Worm (Caenorhabditis elegans) whole organism, L3 larva: ENCODE results near the gene rad-50.

Experiments used
- R02D3.7 ChIP-seq: fragments of 150-350 bp; optimal IDR thresholded peaks from 2 replicates; lab custom pipeline; 2014; ENCODE audit warnings: missing biosample characterization, missing genetic modification characterization
- ZK546.5 ChIP-seq: sonication (generic microtip); optimal IDR thresholded peaks from 2 replicates; lab custom pipeline; 2017; ENCODE audit warnings: missing biosample characterization, missing genetic modification characterization
- aly-2 ChIP-seq: fragments of 150-350 bp; optimal IDR thresholded peaks from 2 replicates; lab custom pipeline; 2014; ENCODE audit warnings: missing biosample characterization, missing genetic modification characterization
- ama-1 ChIP-seq: fragments of 150-350 bp; optimal IDR thresholded peaks from 2 replicates; lab custom pipeline; 2018
- ceh-16 ChIP-seq: sonication (generic microtip); optimal IDR thresholded peaks from 2 replicates; lab custom pipeline; 2017; ENCODE audit warnings: missing biosample characterization, missing genetic modification characterization
- ceh-28 ChIP-seq: fragments of 150-350 bp; optimal IDR thresholded peaks from 2 replicates; lab custom pipeline; 2014; ENCODE audit warnings: missing biosample characterization, missing genetic modification reagents, missing genetic modification characterization
- ceh-82 ChIP-seq: fragments of 150-350 bp; optimal IDR thresholded peaks from 2 replicates; lab custom pipeline; 2014; ENCODE audit warnings: missing biosample characterization, missing genetic modification characterization
- ceh-9 ChIP-seq: sonication (generic microtip); optimal IDR thresholded peaks from 2 replicates; lab custom pipeline; 2018; ENCODE audit warnings: missing biosample characterization, missing genetic modification characterization
- daf-12 ChIP-seq: fragments of 150-350 bp; optimal IDR thresholded peaks from 2 replicates; lab custom pipeline; 2014; ENCODE audit warnings: missing biosample characterization, missing genetic modification reagents, missing genetic modification characterization
- egl-27 ChIP-seq: sonication (generic microtip); optimal IDR thresholded peaks from 4 replicates; lab custom pipeline; 2017; ENCODE audit warnings: missing biosample characterization, missing genetic modification reagents, missing genetic modification characterization
- egl-5 ChIP-seq: fragments of 150-350 bp; optimal IDR thresholded peaks from 2 replicates; lab custom pipeline; 2017; ENCODE audit warnings: missing biosample characterization, missing genetic modification reagents, missing genetic modification characterization, inconsistent platforms
- elt-1 ChIP-seq: fragments of 150-350 bp; optimal IDR thresholded peaks from 2 replicates; lab custom pipeline; 2014; ENCODE audit warnings: missing biosample characterization, missing genetic modification characterization
- elt-2 ChIP-seq: sonication (generic microtip); optimal IDR thresholded peaks from 2 replicates; lab custom pipeline; 2016; ENCODE audit warnings: missing genetic modification reagents, mild to moderate bottlenecking, missing genetic modification characterization, missing compliant biosample characterization
- elt-3 ChIP-seq, 3 experiments: fragments of 150-350 bp in 1 of 3; sonication (generic microtip) in 2 of 3; optimal IDR thresholded peaks; 2 replicates in 2 of 3; 4 replicates in 1 of 3; lab custom pipeline; 2014 to 2017; ENCODE audit warnings: missing biosample characterization in 3 of 3, missing genetic modification characterization in 3 of 3
- eor-1 ChIP-seq, 2 experiments: fragments of 150-350 bp; optimal IDR thresholded peaks; 2 replicates each; lab custom pipeline; 2014 to 2018; ENCODE audit warnings: missing biosample characterization in 2 of 2, missing genetic modification characterization in 2 of 2
- fkh-10 ChIP-seq: sonication (generic microtip); optimal IDR thresholded peaks from 2 replicates; lab custom pipeline; 2017; ENCODE audit warnings: missing biosample characterization, missing genetic modification reagents, missing genetic modification characterization
- fkh-2 ChIP-seq: fragments of 150-350 bp; optimal IDR thresholded peaks from 2 replicates; lab custom pipeline; 2014; ENCODE audit warnings: missing biosample characterization, missing genetic modification reagents, missing genetic modification characterization
- fos-1 ChIP-seq: fragments of 150-350 bp; optimal IDR thresholded peaks from 2 replicates; lab custom pipeline; 2014; ENCODE audit warnings: missing biosample characterization, missing genetic modification characterization
- hmg-11 ChIP-seq: sonication (generic microtip); optimal IDR thresholded peaks from 2 replicates; lab custom pipeline; 2016; ENCODE audit warnings: missing genetic modification characterization, missing compliant biosample characterization
- jun-1 ChIP-seq: fragments of 150-350 bp; optimal IDR thresholded peaks from 2 replicates; lab custom pipeline; 2014; ENCODE audit warnings: missing biosample characterization, missing genetic modification reagents, missing genetic modification characterization
- lin-15B ChIP-seq: fragments of 150-350 bp; optimal IDR thresholded peaks from 2 replicates; lab custom pipeline; 2014; ENCODE audit warnings: missing biosample characterization, missing genetic modification characterization
- lin-39 ChIP-seq: fragments of 150-350 bp; optimal IDR thresholded peaks from 2 replicates; lab custom pipeline; 2018; ENCODE audit warnings: missing biosample characterization, missing genetic modification reagents, missing genetic modification characterization
- lsy-12 ChIP-seq: sonication (generic microtip); optimal IDR thresholded peaks from 2 replicates; lab custom pipeline; 2016; ENCODE audit warnings: mild to moderate bottlenecking, missing genetic modification characterization, missing compliant biosample characterization
- mdl-1 ChIP-seq: fragments of 150-350 bp; optimal IDR thresholded peaks from 2 replicates; lab custom pipeline; 2014; ENCODE audit warnings: missing biosample characterization, missing genetic modification characterization
- mml-1 ChIP-seq: fragments of 150-350 bp; sonication (generic microtip); optimal IDR thresholded peaks from 3 replicates; lab custom pipeline; 2014; ENCODE audit warnings: missing biosample characterization, missing genetic modification characterization
- nfya-1 ChIP-seq: sonication (generic microtip); optimal IDR thresholded peaks from 2 replicates; lab custom pipeline; 2017; ENCODE audit warnings: missing genetic modification characterization, mild to moderate bottlenecking, missing compliant biosample characterization, antibody characterized with exemption, moderate library complexity; ENCODE audit not compliant: insufficient read depth
- nhr-11 ChIP-seq: fragments of 150-350 bp; optimal IDR thresholded peaks from 2 replicates; lab custom pipeline; 2014; ENCODE audit warnings: missing biosample characterization, missing genetic modification characterization
- nhr-12 ChIP-seq: fragments of 150-350 bp; optimal IDR thresholded peaks from 2 replicates; lab custom pipeline; 2014; ENCODE audit warnings: missing biosample characterization, missing genetic modification characterization
- nhr-23 ChIP-seq: fragments of 150-350 bp; optimal IDR thresholded peaks from 2 replicates; lab custom pipeline; 2014; ENCODE audit warnings: missing biosample characterization, missing genetic modification reagents, missing genetic modification characterization
- nhr-237 ChIP-seq: fragments of 150-350 bp; optimal IDR thresholded peaks from 2 replicates; lab custom pipeline; 2014; ENCODE audit warnings: missing biosample characterization, missing genetic modification characterization
- nhr-25 ChIP-seq: sonication (generic microtip); optimal IDR thresholded peaks from 2 replicates; lab custom pipeline; 2017; ENCODE audit warnings: missing biosample characterization, missing genetic modification characterization
- nhr-28 ChIP-seq: fragments of 150-350 bp; optimal IDR thresholded peaks from 2 replicates; lab custom pipeline; 2014; ENCODE audit warnings: missing biosample characterization, missing genetic modification characterization
- nhr-43 ChIP-seq: sonication (generic microtip); optimal IDR thresholded peaks from 2 replicates; lab custom pipeline; 2016; ENCODE audit warnings: mild to moderate bottlenecking, missing genetic modification characterization, missing compliant biosample characterization; ENCODE audit not compliant: poor library complexity, severe bottlenecking
- nhr-67 ChIP-seq: fragments of 150-350 bp; optimal IDR thresholded peaks from 2 replicates; lab custom pipeline; 2014; ENCODE audit warnings: missing biosample characterization, missing genetic modification characterization
- nhr-76 ChIP-seq: fragments of 150-350 bp; sonication (generic microtip); optimal IDR thresholded peaks from 5 replicates; lab custom pipeline; 2014; ENCODE audit warnings: missing biosample characterization, missing genetic modification characterization
- nhr-77 ChIP-seq: fragments of 150-350 bp; optimal IDR thresholded peaks from 2 replicates; lab custom pipeline; 2014; ENCODE audit warnings: missing biosample characterization, missing genetic modification characterization
- pha-4 ChIP-seq: fragments of 150-350 bp; optimal IDR thresholded peaks from 2 replicates; lab custom pipeline; 2014; ENCODE audit warnings: missing biosample characterization, missing genetic modification reagents, missing genetic modification characterization
- pqm-1 ChIP-seq: fragments of 150-350 bp; optimal IDR thresholded peaks from 2 replicates; lab custom pipeline; 2017; ENCODE audit warnings: missing biosample characterization, missing genetic modification characterization, inconsistent platforms
- sea-2 ChIP-seq: fragments of 150-350 bp; sonication (generic microtip); optimal IDR thresholded peaks from 4 replicates; lab custom pipeline; 2014; ENCODE audit warnings: missing biosample characterization, missing genetic modification reagents, missing genetic modification characterization
- skn-1 ChIP-seq: fragments of 150-350 bp; optimal IDR thresholded peaks from 2 replicates; lab custom pipeline; 2014; ENCODE audit warnings: missing biosample characterization, missing genetic modification characterization
- snpc-4 ChIP-seq: fragments of 150-350 bp; optimal IDR thresholded peaks from 2 replicates; lab custom pipeline; 2014; ENCODE audit warnings: missing biosample characterization, missing genetic modification characterization
- tbx-2 ChIP-seq: sonication (generic microtip); optimal IDR thresholded peaks from 2 replicates; lab custom pipeline; 2016; ENCODE audit warnings: mild to moderate bottlenecking, missing genetic modification characterization, missing compliant biosample characterization
- unc-39 ChIP-seq: sonication (generic microtip); optimal IDR thresholded peaks from 4 replicates; lab custom pipeline; 2017; ENCODE audit warnings: missing biosample characterization, missing genetic modification characterization
- unc-62 ChIP-seq: fragments of 150-350 bp; sonication (generic microtip); optimal IDR thresholded peaks from 4 replicates; lab custom pipeline; 2014; ENCODE audit warnings: missing biosample characterization, missing genetic modification reagents, missing genetic modification characterization
- zag-1 ChIP-seq: fragments of 150-350 bp; optimal IDR thresholded peaks from 2 replicates; lab custom pipeline; 2014; ENCODE audit warnings: missing biosample characterization, missing genetic modification characterization
- ztf-11 ChIP-seq: fragments of 150-350 bp; optimal IDR thresholded peaks from 2 replicates; lab custom pipeline; 2014; ENCODE audit warnings: missing biosample characterization, missing genetic modification characterization
- ztf-4 ChIP-seq: fragments of 150-350 bp; optimal IDR thresholded peaks from 2 replicates; lab custom pipeline; 2014; ENCODE audit warnings: missing biosample characterization, missing genetic modification characterization

rad-50 gene

DNA sequence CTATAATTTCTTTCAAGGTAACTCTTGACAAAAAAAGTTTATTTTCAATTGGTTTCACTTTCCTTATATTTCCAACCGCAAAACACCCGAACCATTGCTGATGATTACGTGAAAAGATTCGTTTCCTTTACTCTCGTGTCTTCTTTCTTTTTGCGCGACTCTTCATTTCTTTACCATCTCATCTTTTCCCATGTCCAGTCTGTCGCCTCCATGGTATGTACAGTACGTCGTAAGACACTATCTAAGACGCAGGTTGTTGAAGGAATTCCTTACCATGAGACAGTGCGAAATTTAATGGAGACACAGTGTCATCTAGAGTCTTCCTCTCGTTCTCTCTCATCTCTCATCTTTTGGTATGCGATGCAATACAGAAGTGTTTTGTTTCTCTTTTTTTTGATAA is 54.7 kb downstream of the rad-50 start:
- TF ChIP-seq mml-1 (tag; lab: Kevin White, UChicago) (no peak), nhr-67 (no peak), ceh-82 (tag; lab: Kevin White, UChicago) (no peak), R02D3.7 (tag; lab: Kevin White, UChicago) (peak; percentile 17), pha-4 (tag; lab: Kevin White, UChicago) (peak; percentile 91), lsy-12 (tag; lab: Kevin White, UChicago) (peak; percentile 2), skn-1 (no peak), ceh-16 (tag; lab: Kevin White, UChicago) (no peak), fkh-10 (no peak), elt-3 (tag; optimal IDR thresholded peaks at IDR 0.05; lab: Kevin White, UChicago) (peak in 1 of 3 experiments; percentile 56), nhr-25 (tag; lab: Kevin White, UChicago) (peak; percentile 94), unc-39 (tag; lab: Kevin White, UChicago) (no peak), nhr-43 (tag; lab: Kevin White, UChicago) (peak; percentile 20), nhr-77 (tag; lab: Kevin White, UChicago) (no peak), lin-15B (tag; lab: Kevin White, UChicago) (no peak), tbx-2 (tag; lab: Kevin White, UChicago) (no peak), ceh-28 (tag; lab: Kevin White, UChicago) (peak; percentile 58), nhr-28 (tag; lab: Kevin White, UChicago) (no peak), lin-39 (tag; lab: Kevin White, UChicago) (no peak), egl-27 (tag; lab: Kevin White, UChicago) (peak; percentile 42), pqm-1 (tag; lab: Kevin White, UChicago) (peak; percentile 45), elt-2 (tag; lab: Kevin White, UChicago) (peak; percentile 74), ZK546.5 (tag; lab: Kevin White, UChicago) (no peak), jun-1 (tag; lab: Kevin White, UChicago) (peak; percentile 62), nhr-12 (tag; lab: Kevin White, UChicago) (no peak), fkh-2 (tag; lab: Kevin White, UChicago) (no peak), fos-1 (no peak), eor-1 (tag; optimal IDR thresholded peaks at IDR 0.05; lab: Kevin White, UChicago) (no peak), ztf-11 (tag; lab: Kevin White, UChicago) (no peak), nhr-237 (tag; lab: Kevin White, UChicago) (no peak), elt-1 (tag; lab: Kevin White, UChicago) (peak; percentile 43), sea-2 (no peak), unc-62 (GFP tag; lab: Kevin White, UChicago) (peak; percentile 58), ztf-4 (peak; percentile 47), nhr-23 (tag; lab: Kevin White, UChicago) (peak; percentile 81), aly-2 (tag; lab: Kevin White, UChicago) (no peak), nhr-76 (tag; lab: Kevin White, UChicago) (no peak), hmg-11 (tag; lab: Kevin White, UChicago) (no peak), mdl-1 (tag; lab: Kevin White, UChicago) (peak; percentile 25), nfya-1 (tag; lab: Kevin White, UChicago) (peak; percentile 50), snpc-4 (tag; lab: Kevin White, UChicago) (peak; percentile 33), zag-1 (no peak), ama-1 (lab: Kevin White, UChicago) (peak; percentile 55), ceh-9 (tag; lab: Kevin White, UChicago) (no peak), nhr-11 (no peak), daf-12 (tag; lab: Kevin White, UChicago) (no peak), egl-5 (no peak)
- TF ChIP-seq, all 47 proteins: peak for 19
